Fruit fly (Drosophila melanogaster): ENCODE data around the gene CG2310.

The CG2310 gene

dm6 chr3R:29519332-29519731 is 26.0 kb upstream of the CG2310 start (continued):
- no peak for TF ChIP-seq Nf-YB (GFP tag; optimal IDR thresholded peaks at IDR 0.05)
- TF ChIP-seq CG32767 (GFP tag; IDR thresholded peaks at IDR 0.05), result no peak
- no peak for TF ChIP-seq C15 (GFP tag; IDR thresholded peaks at IDR 0.05)
- no peak for TF ChIP-seq CG2129 (GFP tag; IDR thresholded peaks at IDR 0.05; ENCODE audit: partially characterized antibody)
- peak; percentile 4 for TF ChIP-seq trem (tag; optimal IDR thresholded peaks at IDR 0.05)
- no peak for TF ChIP-seq Fer1 (GFP tag; optimal IDR thresholded peaks at IDR 0.05)
- TF ChIP-seq CG1602 (GFP tag; optimal IDR thresholded peaks at IDR 0.05), result peak; percentile 39
- TF ChIP-seq CG17361 (GFP tag; IDR thresholded peaks at IDR 0.05), result peak; percentile 51; the same call in 1 of the 3 replicates
- TF ChIP-seq Bgb (GFP tag; IDR thresholded peaks at IDR 0.05; ENCODE audit: partially characterized antibody), result no peak
- no peak for TF ChIP-seq tin (GFP tag; optimal IDR thresholded peaks at IDR 0.05)
- peak; percentile 35 for TF ChIP-seq CG9727 (GFP tag; optimal IDR thresholded peaks at IDR 0.05)
- TF ChIP-seq CTCF (GFP tag; optimal IDR thresholded peaks at IDR 0.05), result no peak
- TF ChIP-seq nom (GFP tag; optimal IDR thresholded peaks at IDR 0.05), result peak; percentile 67
- TF ChIP-seq CG9932 (GFP tag; IDR thresholded peaks at IDR 0.05), result no peak
- TF ChIP-seq Fer2 (tag; optimal IDR thresholded peaks at IDR 0.05), result no peak
- peak; percentile 18 for TF ChIP-seq CG6254 (GFP tag; optimal IDR thresholded peaks at IDR 0.05)
- peak; percentile 11 for TF ChIP-seq CG2678 (tag; optimal IDR thresholded peaks at IDR 0.05)
- no peak for TF ChIP-seq CG15011 (GFP tag; optimal IDR thresholded peaks at IDR 0.05)
- TF ChIP-seq da (GFP tag; optimal IDR thresholded peaks at IDR 0.05), result no peak
- TF ChIP-seq CG4730 (GFP tag; IDR thresholded peaks at IDR 0.05), result no peak
- TF ChIP-seq so (GFP tag; IDR thresholded peaks at IDR 0.05), result no peak
- no peak for TF ChIP-seq ro (GFP tag; IDR thresholded peaks at IDR 0.05)
- TF ChIP-seq sim (GFP tag; IDR thresholded peaks at IDR 0.05), result no peak
- TF ChIP-seq Side (GFP tag; optimal IDR thresholded peaks at IDR 0.05), result no peak
- TF ChIP-seq CG33557 (GFP tag; optimal IDR thresholded peaks at IDR 0.05), result no peak
- no peak for TF ChIP-seq CG6683 (GFP tag; optimal IDR thresholded peaks at IDR 0.05)
- TF ChIP-seq CG1792 (GFP tag; optimal IDR thresholded peaks at IDR 0.05), result no peak
- no peak for TF ChIP-seq sob (GFP tag; IDR thresholded peaks at IDR 0.05)
- TF ChIP-seq PHDP (tag; optimal IDR thresholded peaks at IDR 0.05), result peak; percentile 31
- TF ChIP-seq lola (GFP tag; optimal IDR thresholded peaks at IDR 0.05), result peak in 1 of 3 experiments; percentile 36
- TF ChIP-seq unc-4 (GFP tag; IDR thresholded peaks at IDR 0.05; ENCODE audit: partially characterized antibody), result no peak
- TF ChIP-seq Hr78 (GFP tag; optimal IDR thresholded peaks at IDR 0.05), result no peak
- TF ChIP-seq CG17328 (GFP tag; IDR thresholded peaks at IDR 0.05), result peak; percentile 62; the same call in 1 of the 2 replicates
- peak; percentile 31 for TF ChIP-seq CG4424 (GFP tag; optimal IDR thresholded peaks at IDR 0.05)
- TF ChIP-seq az2 (GFP tag; optimal IDR thresholded peaks at IDR 0.05), result peak; percentile 31
- no peak for TF ChIP-seq CG3065 (GFP tag; optimal IDR thresholded peaks at IDR 0.05)
- TF ChIP-seq B-H1 (GFP tag; IDR thresholded peaks at IDR 0.05), result 0 out of 3 replicates have a peak, but pooled peaks have one; percentile 17
- TF ChIP-seq gt (GFP tag; IDR thresholded peaks at IDR 0.05), result 0 out of 2 replicates have a peak, but pooled peaks have one; percentile 17
- no peak for TF ChIP-seq bab2 (GFP tag; optimal IDR thresholded peaks at IDR 0.05)
- no peak for TF ChIP-seq CG9876 (GFP tag; optimal IDR thresholded peaks at IDR 0.05)
- TF ChIP-seq tgo (GFP tag; IDR thresholded peaks at IDR 0.05), result peak; percentile 42; the same call in 1 of the 3 replicates
- TF ChIP-seq Bdp1 (GFP tag; optimal IDR thresholded peaks at IDR 0.05), result no peak
- TF ChIP-seq Sox102F (GFP tag; optimal IDR thresholded peaks at IDR 0.05), result peak; percentile 61
- no peak for TF ChIP-seq disco-r (GFP tag; optimal IDR thresholded peaks at IDR 0.05)
- peak; percentile 65 for TF ChIP-seq CG2712 (tag; optimal IDR thresholded peaks at IDR 0.05)
- no peak for TF ChIP-seq CkIIα-i1 (GFP tag; IDR thresholded peaks at IDR 0.05)
- TF ChIP-seq CG30403 (GFP tag; optimal IDR thresholded peaks at IDR 0.05), result peak; percentile 33
- no peak for TF ChIP-seq CG43689 (GFP tag; IDR thresholded peaks at IDR 0.05)
- TF ChIP-seq jing (GFP tag; optimal IDR thresholded peaks at IDR 0.05), result no peak
- TF ChIP-seq wek (GFP tag; optimal IDR thresholded peaks at IDR 0.05), result no peak
- peak; percentile 31; the same call in 1 of the 2 replicates for TF ChIP-seq HLH3B (GFP tag; IDR thresholded peaks at IDR 0.05)
